Worm (Caenorhabditis elegans): ENCODE data around the gene dhs-11.

dhs-11 gene

ce11 chrIII:10621208-10621607, 21.5 kb downstream of the dhs-11 start, which contains the start of the genes lron-10 and hpr-9 (continued):
- peak; percentile 60; the same call in 1 of the 2 replicates for TF ChIP-seq pha-4 (GFP tag; IDR thresholded peaks at IDR 0.05)
- no peak for TF ChIP-seq pha-4 (tag; optimal IDR thresholded peaks at IDR 0.05)
- TF ChIP-seq cey-2 (tag; optimal IDR thresholded peaks at IDR 0.05; ENCODE audit: borderline replicate concordance, insufficient read depth) = no peak
- TF ChIP-seq daf-8 (GFP tag; IDR thresholded peaks at IDR 0.05) = no peak
- TF ChIP-seq lir-3 (tag; optimal IDR thresholded peaks at IDR 0.05) = no peak
- TF ChIP-seq daf-16 (GFP tag; optimal IDR thresholded peaks at IDR 0.05) = no peak
- TF ChIP-seq daf-16 (tag; optimal IDR thresholded peaks at IDR 0.05) = peak; percentile 61
- 0 out of 2 replicates have a peak, but pooled peaks have one; percentile 34 for TF ChIP-seq arid-1 (GFP tag; conservative IDR thresholded peaks at IDR 0.05)
- peak; percentile 64; the same call in 1 of the 2 replicates for TF ChIP-seq mdt-29 (GFP tag; IDR thresholded peaks at IDR 0.05)
- TF ChIP-seq attf-4 (tag; optimal IDR thresholded peaks at IDR 0.05) = no peak
- TF ChIP-seq dpl-1 (GFP tag; optimal IDR thresholded peaks at IDR 0.05) = peak; percentile 77
- peak; percentile 34 for TF ChIP-seq T20F7.1 (GFP tag; optimal IDR thresholded peaks at IDR 0.05)
- no peak for TF ChIP-seq snpc-1.2 (GFP tag; IDR thresholded peaks at IDR 0.05)
- no peak for TF ChIP-seq daf-19 (GFP tag; conservative IDR thresholded peaks at IDR 0.05)
- no peak for TF ChIP-seq nhr-237 (tag; optimal IDR thresholded peaks at IDR 0.05)
- TF ChIP-seq egl-27 (tag; optimal IDR thresholded peaks at IDR 0.05) = no peak
- TF ChIP-seq Y75B8A.6 (GFP tag; IDR thresholded peaks at IDR 0.05) = no peak
- TF ChIP-seq ceh-44 (GFP tag; IDR thresholded peaks at IDR 0.05) = peak; percentile 25; the same call in 1 of the 2 replicates
- TF ChIP-seq snpc-4 (tag; optimal IDR thresholded peaks at IDR 0.05) = no peak
- TF ChIP-seq jun-1 (tag; optimal IDR thresholded peaks at IDR 0.05) = no peak
- no peak for TF ChIP-seq Y48G9A.11 (GFP tag; IDR thresholded peaks at IDR 0.05)
- TF ChIP-seq mxl-2 (GFP tag; conservative IDR thresholded peaks at IDR 0.05) = no peak
- peak; percentile 62 for TF ChIP-seq mxl-3 (GFP tag; optimal IDR thresholded peaks at IDR 0.05)
- TF ChIP-seq ztf-11 (tag; optimal IDR thresholded peaks at IDR 0.05) = no peak

- TF ChIP-seq F44E2.7 (GFP tag; IDR thresholded peaks at IDR 0.05) (no peak), nhr-6 (tag; optimal IDR thresholded peaks at IDR 0.05) (no peak), attf-4 (tag; optimal IDR thresholded peaks at IDR 0.05) (no peak), ceh-28 (tag; optimal IDR thresholded peaks at IDR 0.05) (no peak)
These were observed 27.5 kb downstream of the dhs-11 start, which contains the start of gene mrpl-22 for ce11 chrIII:10615166-10615565. TSS of gene mrpl-22 (plus strand) at chrIII:10615466.

ce11 chrIII:10612333-10612732, 30.3 kb downstream of the dhs-11 start, which contains the start of gene Y39A1A.24:
TSS of gene Y39A1A.24 (plus strand) at chrIII:10612633.
- no peak for TF ChIP-seq cey-2 (tag; optimal IDR thresholded peaks at IDR 0.05; ENCODE audit: borderline replicate concordance, insufficient read depth)
- no peak for TF ChIP-seq daf-16 (GFP tag; optimal IDR thresholded peaks at IDR 0.05)
- no peak for TF ChIP-seq daf-16 (tag; optimal IDR thresholded peaks at IDR 0.05)
- TF ChIP-seq madf-9 (GFP tag; conservative IDR thresholded peaks at IDR 0.05) = no peak

- TF ChIP-seq daf-16 (GFP tag; optimal IDR thresholded peaks at IDR 0.05) (no peak), daf-16 (tag; optimal IDR thresholded peaks at IDR 0.05) (peak; percentile 2), ceh-44 (GFP tag; IDR thresholded peaks at IDR 0.05) (no peak), lin-1 (GFP tag; IDR thresholded peaks at IDR 0.05) (no peak), nhr-42 (GFP tag; IDR thresholded peaks at IDR 0.05) (no peak), aha-1 (tag) (peak; percentile 92), fkh-10 (GFP tag; optimal IDR thresholded peaks at IDR 0.05) (peak; percentile 4), lsy-2 (tag; optimal IDR thresholded peaks at IDR 0.05) (peak in 1 of 2 experiments; percentile 15)
These were observed 34.5 kb downstream of the dhs-11 start for ce11 chrIII:10608161-10608560.

ce11 chrIII:10605049-10605448, 37.6 kb downstream of the dhs-11 start, which contains the start of gene rabx-5:
TSS of gene rabx-5 (plus strand) at chrIII:10605349.
- TF ChIP-seq unc-130 (GFP tag; optimal IDR thresholded peaks at IDR 0.05) (no peak), attf-4 (tag; optimal IDR thresholded peaks at IDR 0.05) (no peak), F37D6.2 (tag; optimal IDR thresholded peaks at IDR 0.05) (no peak), hif-1 (tag; optimal IDR thresholded peaks at IDR 0.05) (no peak), fos-1 (tag; optimal IDR thresholded peaks at IDR 0.05) (no peak), Y105C5A.15 (GFP tag; IDR thresholded peaks at IDR 0.05) (no peak), dmd-9 (GFP tag; IDR thresholded peaks at IDR 0.05) (no peak), nhr-25 (tag; optimal IDR thresholded peaks at IDR 0.05; ENCODE audit: borderline replicate concordance, insufficient read depth) (no peak), Y5F2A.4 (GFP tag; optimal IDR thresholded peaks at IDR 0.05) (no peak), jun-1 (tag; optimal IDR thresholded peaks at IDR 0.05) (no peak), ctbp-1 (GFP tag; IDR thresholded peaks at IDR 0.05) (no peak), T26A8.4 (GFP tag; IDR thresholded peaks at IDR 0.05) (no peak), ZK546.5 (tag; optimal IDR thresholded peaks at IDR 0.05) (no peak), nhr-6 (tag; optimal IDR thresholded peaks at IDR 0.05) (no peak), mxl-2 (GFP tag; conservative IDR thresholded peaks at IDR 0.05) (no peak), nhr-28 (tag; optimal IDR thresholded peaks at IDR 0.05) (no peak)
